Fruit fly (Drosophila melanogaster) whole organism, wandering third instar larva: Measurements from ENCODE around the gene CG43092.

ENCODE experiments used
- Abd-B ChIP-seq: fragments of >200 bp; optimal IDR thresholded peaks from 2 replicates; lab custom pipeline; 2017; ENCODE audit warnings: missing biosample characterization, missing genetic modification characterization
- CG32264 ChIP-seq: fragments of 200-800 bp; sonication (Bioruptor generic); optimal IDR thresholded peaks from 2 replicates; lab custom pipeline; 2016; ENCODE audit warnings: missing biosample characterization, missing genetic modification characterization
- CG9705 ChIP-seq: fragments of 200-800 bp; sonication (Bioruptor generic); optimal IDR thresholded peaks from 2 replicates; lab custom pipeline; 2018; ENCODE audit warnings: missing biosample characterization, mild to moderate bottlenecking, missing genetic modification characterization
- CrebA ChIP-seq: fragments of 200-800 bp; sonication (Bioruptor generic); optimal IDR thresholded peaks from 2 replicates; lab custom pipeline; 2016; ENCODE audit warnings: missing biosample characterization, mild to moderate bottlenecking, missing genetic modification characterization, borderline replicate concordance
- Dfd ChIP-seq: fragments of >200 bp; optimal IDR thresholded peaks from 2 replicates; lab custom pipeline; 2017; ENCODE audit warnings: missing biosample characterization, missing genetic modification characterization
- Dif ChIP-seq: fragments of 200-275, 200-300 bp; sonication (Bioruptor generic); optimal IDR thresholded peaks from 2 replicates; lab custom pipeline; 2018; ENCODE audit warnings: missing biosample characterization, missing genetic modification characterization; ENCODE audit not compliant: partially characterized antibody
- GATAd ChIP-seq: sonication (Bioruptor generic); optimal IDR thresholded peaks from 2 replicates; lab custom pipeline; 2016; ENCODE audit warnings: missing biosample characterization, missing genetic modification characterization
- HLH106 ChIP-seq: fragments of 200-800 bp; optimal IDR thresholded peaks from 3 replicates; lab custom pipeline; 2019; ENCODE audit warnings: missing biosample characterization, mild to moderate bottlenecking, missing genetic modification characterization, moderate library complexity
- Hnf4 ChIP-seq: fragments of 200-800 bp; sonication (Bioruptor generic); optimal IDR thresholded peaks from 2 replicates; lab custom pipeline; 2016; ENCODE audit warnings: missing biosample characterization, mild to moderate bottlenecking, missing genetic modification characterization
- Hr78 ChIP-seq: fragments of >200 bp; optimal IDR thresholded peaks from 2 replicates; lab custom pipeline; 2017; ENCODE audit warnings: missing biosample characterization, missing genetic modification characterization
- Hr83 ChIP-seq: fragments of 200-300 bp; sonication (Bioruptor generic); optimal IDR thresholded peaks from 2 replicates; lab custom pipeline; 2016; ENCODE audit warnings: missing biosample characterization, mild to moderate bottlenecking, missing genetic modification characterization, moderate library complexity; ENCODE audit not compliant: poor library complexity, severe bottlenecking
- Jra ChIP-seq: sonication (Bioruptor generic); optimal IDR thresholded peaks from 2 replicates; lab custom pipeline; 2016; ENCODE audit warnings: missing biosample characterization, missing genetic modification characterization
- Mio ChIP-seq: sonication (Bioruptor generic); optimal IDR thresholded peaks from 2 replicates; lab custom pipeline; 2016; ENCODE audit warnings: missing biosample characterization, missing genetic modification characterization
- Myc ChIP-seq: fragments of >200 bp; optimal IDR thresholded peaks from 2 replicates; lab custom pipeline; 2017
- N ChIP-seq: fragments of >200 bp; optimal IDR thresholded peaks from 2 replicates; lab custom pipeline; 2018; ENCODE audit warnings: missing biosample characterization, missing external identifiers, missing genetic modification characterization
- OdsH ChIP-seq: fragments of 200-800 bp; sonication (Bioruptor generic); optimal IDR thresholded peaks from 2 replicates; lab custom pipeline; 2016; ENCODE audit warnings: missing biosample characterization, mild to moderate bottlenecking, missing genetic modification characterization
- Rel ChIP-seq, 2 experiments: fragments of 200-800 bp; sonication (Bioruptor generic) in 1 of 2; optimal IDR thresholded peaks; 2 replicates in 1 of 2; 3 replicates in 1 of 2; lab custom pipeline; 2016 to 2019; ENCODE audit warnings: mild to moderate bottlenecking in 2 of 2, missing biosample characterization in 2 of 2, missing genetic modification characterization in 2 of 2, moderate library complexity in 1 of 2
- Sp1 ChIP-seq: fragments of 200-800 bp; sonication (Bioruptor generic); optimal IDR thresholded peaks from 3 replicates; lab custom pipeline; 2019; ENCODE audit warnings: missing biosample characterization, mild to moderate bottlenecking, missing genetic modification characterization, moderate library complexity
- Vsx2 ChIP-seq: fragments of 200-300, 225-300 bp; sonication (Bioruptor generic); optimal IDR thresholded peaks from 2 replicates; lab custom pipeline; 2018; ENCODE audit warnings: missing biosample characterization, missing genetic modification characterization; ENCODE audit not compliant: partially characterized antibody
- br ChIP-seq: fragments of 200-800 bp; sonication (Bioruptor generic); optimal IDR thresholded peaks from 2 replicates; lab custom pipeline; 2016; ENCODE audit warnings: missing biosample characterization, missing genetic modification characterization
- brk ChIP-seq: fragments of 200-800 bp; sonication (Bioruptor generic); optimal IDR thresholded peaks from 2 replicates; lab custom pipeline; 2016; ENCODE audit warnings: missing biosample characterization, mild to moderate bottlenecking, missing genetic modification characterization
- dl ChIP-seq, 2 experiments: fragments of 175-275, 200-275 bp in 1 of 2; fragments of 200-275 bp in 1 of 2; sonication (Bioruptor generic); optimal IDR thresholded peaks; lab custom pipeline; 2018; ENCODE audit warnings: mild to moderate bottlenecking in 2 of 2, missing biosample characterization in 2 of 2, missing genetic modification characterization in 2 of 2, moderate library complexity in 2 of 2; ENCODE audit not compliant: partially characterized antibody in 2 of 2, insufficient read depth in 1 of 2
- dmrt93B ChIP-seq: fragments of 200-800 bp; sonication (Bioruptor generic); optimal IDR thresholded peaks from 2 replicates; lab custom pipeline; 2018; ENCODE audit warnings: missing biosample characterization, mild to moderate bottlenecking, missing genetic modification characterization
- dsf ChIP-seq: sonication (Bioruptor generic); optimal IDR thresholded peaks from 2 replicates; lab custom pipeline; 2016; ENCODE audit warnings: missing biosample characterization, missing genetic modification characterization, borderline replicate concordance
- ey ChIP-seq: fragments of 200-800 bp; sonication (Bioruptor generic); optimal IDR thresholded peaks from 2 replicates; lab custom pipeline; 2016; ENCODE audit warnings: missing biosample characterization, missing genetic modification characterization
- foxo ChIP-seq, 2 experiments: fragments of 200-800 bp; sonication (Bioruptor generic); optimal IDR thresholded peaks; 2 replicates in 1 of 2; 3 replicates in 1 of 2; lab custom pipeline; 2016 to 2017; ENCODE audit warnings: missing biosample characterization in 2 of 2, missing genetic modification characterization in 2 of 2
- fru ChIP-seq: fragments of 200-800 bp; sonication (Bioruptor generic); optimal IDR thresholded peaks from 3 replicates; lab custom pipeline; 2016; ENCODE audit warnings: missing biosample characterization, mild to moderate bottlenecking, missing genetic modification characterization
- h ChIP-seq: fragments of 200-800 bp; sonication (Bioruptor generic); optimal IDR thresholded peaks from 3 replicates; lab custom pipeline; 2016; ENCODE audit warnings: missing biosample characterization, mild to moderate bottlenecking, missing genetic modification characterization
- jim ChIP-seq: fragments of 175-275, 200-325 bp; sonication (Bioruptor generic); optimal IDR thresholded peaks from 2 replicates; lab custom pipeline; 2016; ENCODE audit warnings: missing biosample characterization, mild to moderate bottlenecking, missing genetic modification characterization
- lola ChIP-seq: fragments of >200 bp; optimal IDR thresholded peaks from 2 replicates; lab custom pipeline; 2017; ENCODE audit warnings: missing biosample characterization, missing genetic modification characterization
- pan ChIP-seq: fragments of >200 bp; optimal IDR thresholded peaks from 2 replicates; lab custom pipeline; 2017
- psq ChIP-seq: fragments of 200-800 bp; sonication (Bioruptor generic); optimal IDR thresholded peaks from 3 replicates; lab custom pipeline; 2017; ENCODE audit warnings: missing biosample characterization, mild to moderate bottlenecking, missing genetic modification characterization, moderate library complexity
- rgr ChIP-seq: fragments of 200-800 bp; sonication (Bioruptor generic); optimal IDR thresholded peaks from 3 replicates; lab custom pipeline; 2016; ENCODE audit warnings: missing biosample characterization, mild to moderate bottlenecking, missing genetic modification characterization
- sage ChIP-seq: fragments of 200-800 bp; sonication (Bioruptor generic); optimal IDR thresholded peaks from 2 replicates; lab custom pipeline; 2016; ENCODE audit warnings: missing biosample characterization, mild to moderate bottlenecking, missing genetic modification characterization
- sv ChIP-seq: fragments of 200-800 bp; sonication (Bioruptor generic); optimal IDR thresholded peaks from 3 replicates; lab custom pipeline; 2016; ENCODE audit warnings: missing biosample characterization, missing genetic modification characterization
- tai ChIP-seq: sonication (Bioruptor generic); optimal IDR thresholded peaks from 2 replicates; lab custom pipeline; 2016; ENCODE audit warnings: missing biosample characterization, missing genetic modification characterization
- usp ChIP-seq: fragments of >200 bp; optimal IDR thresholded peaks from 2 replicates; lab custom pipeline; 2017; ENCODE audit warnings: missing biosample characterization, missing genetic modification characterization
- woc ChIP-seq: sonication (Bioruptor generic); optimal IDR thresholded peaks from 2 replicates; lab custom pipeline; 2016; ENCODE audit warnings: missing biosample characterization, mild to moderate bottlenecking, missing genetic modification characterization

Gene CG43092

DNA sequence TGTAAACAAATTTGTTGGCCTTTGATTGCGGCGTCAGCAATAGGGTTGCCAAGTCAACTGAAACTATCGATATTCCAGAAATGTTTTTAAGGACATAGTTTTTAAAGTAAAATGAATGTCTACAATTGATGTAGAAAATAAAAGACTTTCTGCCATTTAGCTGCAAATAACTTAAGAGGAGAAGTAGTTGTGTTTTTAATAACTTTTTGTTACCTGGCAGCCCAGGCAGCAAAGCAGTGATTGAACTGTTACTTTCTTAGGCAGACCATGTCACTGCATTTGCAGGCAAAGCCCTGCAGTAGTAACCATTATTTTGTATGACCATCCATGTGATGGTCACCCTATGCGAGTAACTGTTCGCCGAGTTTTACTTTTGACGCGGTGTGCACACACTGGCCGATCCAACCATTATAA, 18.9 kb downstream of the CG43092 start, which contains the start of the genes rumi, CG7029 and Usp12-46:
rumi (minus strand) TSS at position 64 of the 414 bp plus-strand sequence.
CG7029 (plus strand) TSS at position 368 of the 414 bp plus-strand sequence.
Usp12-46 (plus strand) TSS at position 368 of the 414 bp plus-strand sequence.
- TF ChIP-seq HLH106 (tag; lab: Kevin White, UChicago) = peak; percentile 86
- TF ChIP-seq Abd-B (GFP tag; lab: Kevin White, UChicago) = no peak
- TF ChIP-seq sage (GFP tag; lab: Kevin White, UChicago) = no peak
- TF ChIP-seq brk (GFP tag; lab: Kevin White, UChicago) = no peak
- TF ChIP-seq dmrt93B (GFP tag; lab: Kevin White, UChicago) = no peak
- no peak for TF ChIP-seq woc (GFP tag; lab: Kevin White, UChicago)
- no peak for TF ChIP-seq usp (GFP tag; lab: Kevin White, UChicago)
- peak; percentile 85 for TF ChIP-seq br (GFP tag; lab: Kevin White, UChicago)
- TF ChIP-seq GATAd (GFP tag; lab: Kevin White, UChicago) = peak; percentile 49
- no peak for TF ChIP-seq dl (GFP tag; optimal IDR thresholded peaks at IDR 0.05; lab: Kevin White, UChicago; ENCODE audit: insufficient read depth in 1 of 2, partially characterized antibody in 2 of 2)
- no peak for TF ChIP-seq pan
- peak; percentile 89 for TF ChIP-seq rgr (GFP tag; lab: Kevin White, UChicago)
- TF ChIP-seq Myc (lab: Kevin White, UChicago) = no peak
- TF ChIP-seq CG32264 (GFP tag; lab: Kevin White, UChicago) = no peak
- TF ChIP-seq lola = no peak
- peak; percentile 83 for TF ChIP-seq Sp1 (GFP tag; lab: Kevin White, UChicago)
- no peak for TF ChIP-seq Hr78 (GFP tag; lab: Kevin White, UChicago)
- TF ChIP-seq Dif (GFP tag; lab: Kevin White, UChicago) = no peak
- no peak for TF ChIP-seq Mio (GFP tag; lab: Kevin White, UChicago)
- TF ChIP-seq sv (GFP tag; lab: Kevin White, UChicago) = peak; percentile 69
- TF ChIP-seq CG9705 (GFP tag; lab: Kevin White, UChicago) = peak; percentile 78
- peak; percentile 86 for TF ChIP-seq ey
- peak; percentile 59 to 90 for TF ChIP-seq foxo (GFP tag; optimal IDR thresholded peaks at IDR 0.05; lab: Kevin White, UChicago)
- TF ChIP-seq Vsx2 (GFP tag; lab: Kevin White, UChicago) = no peak
- TF ChIP-seq Dfd (GFP tag; lab: Kevin White, UChicago) = no peak
- TF ChIP-seq Rel (GFP tag; optimal IDR thresholded peaks at IDR 0.05; lab: Kevin White, UChicago) = no peak
- TF ChIP-seq Rel (tag; optimal IDR thresholded peaks at IDR 0.05; lab: Kevin White, UChicago) = peak; percentile 56
- TF ChIP-seq OdsH (GFP tag; lab: Kevin White, UChicago) = peak; percentile 65
- TF ChIP-seq Jra = no peak
- no peak for TF ChIP-seq dsf (GFP tag; lab: Kevin White, UChicago)
- peak; percentile 82 for TF ChIP-seq Hr83 (GFP tag; lab: Kevin White, UChicago)
- TF ChIP-seq Hnf4 (GFP tag; lab: Kevin White, UChicago) = no peak
- no peak for TF ChIP-seq jim
- TF ChIP-seq psq (GFP tag; lab: Kevin White, UChicago) = peak; percentile 64
- peak; percentile 86 for TF ChIP-seq fru (GFP tag; lab: Kevin White, UChicago)
- TF ChIP-seq N = no peak
- TF ChIP-seq tai (GFP tag; lab: Kevin White, UChicago) = no peak
- peak; percentile 8 for TF ChIP-seq h (GFP tag; lab: Kevin White, UChicago)
- TF ChIP-seq CrebA = no peak

DNA sequence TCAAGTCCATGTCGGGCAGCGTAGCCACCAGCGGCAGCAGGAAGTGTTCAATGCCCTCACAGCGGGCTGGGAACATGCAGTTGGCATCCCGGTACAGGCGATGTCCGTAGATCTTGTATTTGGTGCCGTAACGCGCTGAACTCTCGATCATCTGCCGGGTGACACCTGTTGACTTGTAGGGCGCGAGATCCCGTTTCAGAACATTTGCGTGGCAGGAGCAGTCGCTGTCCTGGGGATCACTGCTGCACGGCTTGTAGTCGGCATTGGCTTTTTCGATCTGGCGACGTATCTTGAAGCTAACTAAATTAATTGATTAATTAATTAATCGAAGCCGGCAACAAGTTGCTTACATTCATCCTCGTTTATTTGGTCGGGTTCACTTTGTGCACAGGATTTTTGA, 19.4 kb downstream of the CG43092 start:
- TF ChIP-seq CG32264 (GFP tag; lab: Kevin White, UChicago) = no peak
- TF ChIP-seq h (GFP tag; lab: Kevin White, UChicago) = no peak
- TF ChIP-seq Vsx2 (GFP tag; lab: Kevin White, UChicago) = no peak
- TF ChIP-seq Mio (GFP tag; lab: Kevin White, UChicago) = no peak
- TF ChIP-seq dsf (GFP tag; lab: Kevin White, UChicago) = no peak
- no peak for TF ChIP-seq Dif (GFP tag; lab: Kevin White, UChicago)
- no peak for TF ChIP-seq woc (GFP tag; lab: Kevin White, UChicago)
- TF ChIP-seq dmrt93B (GFP tag; lab: Kevin White, UChicago) = no peak
- TF ChIP-seq OdsH (GFP tag; lab: Kevin White, UChicago) = no peak
